Fruit fly (Drosophila melanogaster): Measurements from ENCODE around the gene sina.

sina gene

DNA sequence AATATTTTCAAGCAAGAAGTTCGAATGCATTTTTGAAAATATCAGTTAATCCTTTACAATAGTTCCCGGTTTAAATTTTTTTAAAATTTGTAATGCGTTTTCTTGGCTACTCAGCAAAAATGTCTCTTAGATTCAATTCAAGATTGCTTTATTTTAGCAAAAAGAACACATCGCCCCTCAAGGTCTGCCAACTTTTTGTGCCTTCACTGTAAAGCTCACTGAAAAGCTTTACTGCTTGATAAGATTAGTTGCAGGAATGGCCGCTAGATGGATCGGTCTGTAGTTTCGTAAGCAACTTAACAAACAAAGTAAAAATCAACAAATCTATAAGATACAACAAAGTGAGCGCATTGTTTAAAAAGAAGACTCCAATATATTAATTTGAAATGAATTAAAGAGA lies 30.5 kb downstream of the sina start (continued):
- TF ChIP-seq CG2678 (tag; optimal IDR thresholded peaks at IDR 0.05), result peak; percentile 7
- TF ChIP-seq lbe (GFP tag; optimal IDR thresholded peaks at IDR 0.05), result no peak
- TF ChIP-seq Rfx (GFP tag; IDR thresholded peaks at IDR 0.05), result peak; percentile 30; the same call in 1 of the 2 replicates
- no peak for TF ChIP-seq CG6254 (GFP tag; optimal IDR thresholded peaks at IDR 0.05)
- no peak for TF ChIP-seq Lhr (GFP tag; optimal IDR thresholded peaks at IDR 0.05)
- no peak for TF ChIP-seq CG42726 (GFP tag; IDR thresholded peaks at IDR 0.05; ENCODE audit: partially characterized antibody)
- TF ChIP-seq Chrac-16 (GFP tag; optimal IDR thresholded peaks at IDR 0.05), result no peak
- no peak for TF ChIP-seq CG7271 (tag; optimal IDR thresholded peaks at IDR 0.05)
- no peak for TF ChIP-seq Hr78 (GFP tag; optimal IDR thresholded peaks at IDR 0.05)
- TF ChIP-seq Mrtf (GFP tag; IDR thresholded peaks at IDR 0.05), result no peak
- TF ChIP-seq CG12391 (tag; optimal IDR thresholded peaks at IDR 0.05), result no peak
- TF ChIP-seq Pdp1 (GFP tag; optimal IDR thresholded peaks at IDR 0.05), result peak in 1 of 2 experiments; percentile 53
- no peak for TF ChIP-seq inv (GFP tag; IDR thresholded peaks at IDR 0.05; ENCODE audit: partially characterized antibody)
- TF ChIP-seq exex (tag; optimal IDR thresholded peaks at IDR 0.05), result no peak
- TF ChIP-seq run (tag; optimal IDR thresholded peaks at IDR 0.05), result no peak
- peak; percentile 32 for TF ChIP-seq NfI (GFP tag; optimal IDR thresholded peaks at IDR 0.05)
- peak; percentile 88 for TF ChIP-seq Ets65A (GFP tag)
- no peak for TF ChIP-seq fd96Cb (tag; optimal IDR thresholded peaks at IDR 0.05)
- TF ChIP-seq toy (GFP tag; IDR thresholded peaks at IDR 0.05), result no peak
- TF ChIP-seq al (GFP tag; IDR thresholded peaks at IDR 0.05), result no peak
- TF ChIP-seq Deaf1 (tag; optimal IDR thresholded peaks at IDR 0.05), result peak; percentile 1
- no peak for TF ChIP-seq Atf6 (GFP tag; IDR thresholded peaks at IDR 0.05)
- no peak for TF ChIP-seq esg (GFP tag; conservative IDR thresholded peaks at IDR 0.05)
- TF ChIP-seq chif (GFP tag; optimal IDR thresholded peaks at IDR 0.05), result no peak
- no peak for TF ChIP-seq scrt (GFP tag; optimal IDR thresholded peaks at IDR 0.05)
- TF ChIP-seq Nf-YC (tag; optimal IDR thresholded peaks at IDR 0.05), result no peak
- TF ChIP-seq lab (GFP tag; optimal IDR thresholded peaks at IDR 0.05), result no peak
- no peak for TF ChIP-seq CG3407 (GFP tag; optimal IDR thresholded peaks at IDR 0.05)
- TF ChIP-seq zen2 (GFP tag; IDR thresholded peaks at IDR 0.05; ENCODE audit: partially characterized antibody), result no peak
- TF ChIP-seq HLH3B (GFP tag; IDR thresholded peaks at IDR 0.05), result no peak
- TF ChIP-seq sob (GFP tag; IDR thresholded peaks at IDR 0.05), result no peak
- TF ChIP-seq E2f2 (GFP tag; IDR thresholded peaks at IDR 0.05), result no peak
- no peak for TF ChIP-seq CG32532 (GFP tag; IDR thresholded peaks at IDR 0.05)
- TF ChIP-seq Neu2 (GFP tag; optimal IDR thresholded peaks at IDR 0.05; ENCODE audit: borderline replicate concordance), result no peak
- TF ChIP-seq knrl (GFP tag; IDR thresholded peaks at IDR 0.05; ENCODE audit: partially characterized antibody), result no peak
- TF ChIP-seq sd (tag; optimal IDR thresholded peaks at IDR 0.05), result no peak
- no peak for TF ChIP-seq D19A (tag; optimal IDR thresholded peaks at IDR 0.05)
- no peak for TF ChIP-seq CG10267 (tag; optimal IDR thresholded peaks at IDR 0.05)
- TF ChIP-seq Nf-YB (GFP tag; optimal IDR thresholded peaks at IDR 0.05), result no peak
- TF ChIP-seq CG6791 (GFP tag; IDR thresholded peaks at IDR 0.05; ENCODE audit: partially characterized antibody), result no peak
- TF ChIP-seq gcm2 (GFP tag; optimal IDR thresholded peaks at IDR 0.05), result no peak
- no peak for TF ChIP-seq CG31224 (GFP tag; IDR thresholded peaks at IDR 0.05)
